Worm (Caenorhabditis elegans) whole organism, young adult: ENCODE results near the gene Y60A3A.24.

Experiments
- B0019.2 ChIP-seq: fragments of 200-800 bp; sonication (Bioruptor generic); conservative IDR thresholded peaks from 2 replicates; pipeline ENCODE4 v1.3.6; 2022; ENCODE audit warnings: missing genetic modification reagents, missing genetic modification characterization, missing compliant biosample characterization
- B0336.3 ChIP-seq: fragments of 200-800 bp; sonication (Bioruptor generic); IDR thresholded peaks from 2 replicates; pipeline ENCODE4 v1.3.6; 2022; ENCODE audit warnings: missing genetic modification characterization, missing compliant biosample characterization
- F10E7.11 ChIP-seq: sonication (generic microtip); optimal IDR thresholded peaks from 2 replicates; lab custom pipeline; 2017; ENCODE audit warnings: mild to moderate bottlenecking, missing genetic modification characterization, moderate library complexity, missing compliant biosample characterization
- F52B5.7 ChIP-seq: sonication (generic microtip); optimal IDR thresholded peaks from 2 replicates; lab custom pipeline; 2016; ENCODE audit warnings: mild to moderate bottlenecking, missing genetic modification characterization, missing compliant biosample characterization
- Y53G8AR.9 ChIP-seq: fragments of 200-800 bp; sonication (Bioruptor generic); conservative IDR thresholded peaks from 2 replicates; pipeline ENCODE4 v1.3.6; 2022; ENCODE audit warnings: missing genetic modification reagents, missing genetic modification characterization, missing compliant biosample characterization
- Y56A3A.18 ChIP-seq: fragments of 200-800 bp; sonication (Bioruptor generic); IDR thresholded peaks from 2 replicates; pipeline ENCODE4 v1.3.6; 2022; ENCODE audit warnings: missing genetic modification reagents, missing genetic modification characterization, missing compliant biosample characterization
- Y67H2A.10 ChIP-seq: fragments of 200-800 bp; sonication (Bioruptor generic); conservative IDR thresholded peaks from 2 replicates; pipeline ENCODE4 v1.3.6; 2022; ENCODE audit warnings: missing genetic modification reagents, missing genetic modification characterization, missing compliant biosample characterization
- akir-1 ChIP-seq: fragments of 200-800 bp; sonication (Bioruptor generic); optimal IDR thresholded peaks from 2 replicates; lab custom pipeline; 2018; ENCODE audit warnings: mild to moderate bottlenecking, missing genetic modification characterization, moderate library complexity, missing compliant biosample characterization
- ama-1 ChIP-seq, 3 experiments: fragments of 150-350 bp in 1 of 3; sonication (generic microtip) in 2 of 3; optimal IDR thresholded peaks; 2 replicates each; lab custom pipeline; 2014 to 2018; ENCODE audit warnings: missing biosample characterization in 2 of 3, missing genetic modification characterization in 2 of 3, missing genetic modification reagents in 2 of 3
- bed-2 ChIP-seq: fragments of 200-800 bp; sonication (Bioruptor generic); IDR thresholded peaks from 2 replicates; pipeline ENCODE4 v1.3.6; 2022; ENCODE audit warnings: missing genetic modification reagents, missing genetic modification characterization, missing compliant biosample characterization
- cebp-1 ChIP-seq, 2 experiments: fragments of 200-800 bp in 1 of 2; sonication (Bioruptor generic) in 1 of 2; sonication (generic microtip) in 1 of 2; IDR thresholded peaks in 1 of 2; optimal IDR thresholded peaks in 1 of 2; 2 replicates each; pipeline versions ENCODE4 v1.3.6 to Lab custom; 2017 to 2022; ENCODE audit warnings: missing compliant biosample characterization in 2 of 2, missing genetic modification characterization in 2 of 2, mild to moderate bottlenecking in 1 of 2, missing genetic modification reagents in 1 of 2, moderate library complexity in 1 of 2
- ceh-27 ChIP-seq: fragments of 200-800 bp; sonication (Bioruptor generic); optimal IDR thresholded peaks from 2 replicates; lab custom pipeline; 2018; ENCODE audit warnings: mild to moderate bottlenecking, missing genetic modification characterization, moderate library complexity, missing compliant biosample characterization
- ceh-79 ChIP-seq: sonication (generic microtip); optimal IDR thresholded peaks from 2 replicates; lab custom pipeline; 2017; ENCODE audit warnings: mild to moderate bottlenecking, missing genetic modification characterization, missing compliant biosample characterization
- dox-1 ChIP-seq: fragments of 200-800 bp; sonication (Bioruptor generic); IDR thresholded peaks from 2 replicates; pipeline ENCODE4 v1.3.6; 2022; ENCODE audit warnings: missing genetic modification reagents, missing genetic modification characterization, missing compliant biosample characterization
- dpl-1 ChIP-seq: fragments of 150-350 bp; optimal IDR thresholded peaks from 2 replicates; lab custom pipeline; 2014; ENCODE audit warnings: missing biosample characterization, missing genetic modification reagents, missing genetic modification characterization
- egrh-3 ChIP-seq: fragments of 200-800 bp; sonication (Bioruptor generic); IDR thresholded peaks from 2 replicates; pipeline ENCODE4 v1.3.6; 2022; ENCODE audit warnings: missing genetic modification reagents, missing genetic modification characterization, missing compliant biosample characterization
- hlh-12 ChIP-seq: sonication (generic microtip); optimal IDR thresholded peaks from 2 replicates; lab custom pipeline; 2016; ENCODE audit warnings: missing genetic modification characterization, missing compliant biosample characterization
- hrde-1 ChIP-seq: sonication (generic microtip); optimal IDR thresholded peaks from 2 replicates; lab custom pipeline; 2016; ENCODE audit warnings: missing genetic modification characterization, mild to moderate bottlenecking, missing compliant biosample characterization, moderate library complexity, missing genotype, missing genetic modification reagents, borderline replicate concordance
- let-607 ChIP-seq, 2 experiments: fragments of 200-800 bp in 1 of 2; sonication (Bioruptor generic) in 1 of 2; sonication (generic microtip) in 1 of 2; optimal IDR thresholded peaks; 2 replicates each; lab custom pipeline; 2016 to 2018; ENCODE audit warnings: mild to moderate bottlenecking in 2 of 2, missing compliant biosample characterization in 2 of 2, missing genetic modification characterization in 2 of 2, moderate library complexity in 2 of 2, missing genotype in 1 of 2
- lin-40 ChIP-seq: sonication (generic microtip); optimal IDR thresholded peaks from 2 replicates; lab custom pipeline; 2016; ENCODE audit warnings: missing genetic modification characterization, mild to moderate bottlenecking, missing compliant biosample characterization, missing genotype, missing genetic modification reagents
- mcd-1 ChIP-seq: fragments of 200-800 bp; sonication (Bioruptor generic); IDR thresholded peaks from 2 replicates; pipeline ENCODE4 v1.3.6; 2022; ENCODE audit warnings: missing genetic modification reagents, missing genetic modification characterization, missing compliant biosample characterization
- nfya-1 ChIP-seq: sonication (generic microtip); optimal IDR thresholded peaks from 2 replicates; lab custom pipeline; 2017; ENCODE audit warnings: antibody characterized with exemption, missing compliant biosample characterization, missing genetic modification characterization, borderline replicate concordance; ENCODE audit not compliant: insufficient read depth
- nhr-80 ChIP-seq: sonication (generic microtip); optimal IDR thresholded peaks from 2 replicates; lab custom pipeline; 2016; ENCODE audit warnings: missing genetic modification characterization, missing compliant biosample characterization
- pbrm-1 ChIP-seq: fragments of 200-800 bp; sonication (Bioruptor generic); IDR thresholded peaks from 2 replicates; pipeline ENCODE4 v1.3.6; 2022; ENCODE audit warnings: missing genetic modification reagents, missing genetic modification characterization, missing compliant biosample characterization
- rpc-1 ChIP-seq, 2 experiments: fragments of 150-350 bp in 1 of 2; sonication (generic microtip) in 1 of 2; optimal IDR thresholded peaks; 2 replicates each; lab custom pipeline; 2014 to 2018; ENCODE audit warnings: missing biosample characterization in 1 of 2, missing genetic modification characterization in 1 of 2, missing genetic modification reagents in 1 of 2, missing genotype in 1 of 2
- sea-2 ChIP-seq: fragments of 200-800 bp; sonication (Bioruptor generic); IDR thresholded peaks from 2 replicates; pipeline ENCODE4 v1.3.6; 2022; ENCODE audit warnings: missing genetic modification characterization, missing compliant biosample characterization
- unc-130 ChIP-seq: sonication (generic microtip); optimal IDR thresholded peaks from 2 replicates; lab custom pipeline; 2016; ENCODE audit warnings: missing genetic modification reagents, missing genetic modification characterization, missing compliant biosample characterization
- zfh-2 ChIP-seq: fragments of 200-800 bp; sonication (Bioruptor generic); conservative IDR thresholded peaks from 2 replicates; pipeline ENCODE4 v1.3.6; 2022; ENCODE audit warnings: missing genetic modification reagents, missing genetic modification characterization, missing compliant biosample characterization
- ztf-22 ChIP-seq: fragments of 200-800 bp; sonication (Bioruptor generic); optimal IDR thresholded peaks from 2 replicates; lab custom pipeline; 2018; ENCODE audit warnings: mild to moderate bottlenecking, missing genetic modification characterization, moderate library complexity, missing compliant biosample characterization
- ztf-25 ChIP-seq: fragments of 200-800 bp; sonication (Bioruptor generic); IDR thresholded peaks from 2 replicates; pipeline ENCODE4 v1.3.6; 2022; ENCODE audit warnings: missing genetic modification reagents, missing genetic modification characterization, missing compliant biosample characterization
- ztf-28 ChIP-seq: fragments of 200-800 bp; sonication (Bioruptor generic); IDR thresholded peaks from 2 replicates; pipeline ENCODE4 v1.3.6; 2022; ENCODE audit warnings: missing genetic modification reagents, missing genetic modification characterization, missing compliant biosample characterization

Gene Y60A3A.24

DNA sequence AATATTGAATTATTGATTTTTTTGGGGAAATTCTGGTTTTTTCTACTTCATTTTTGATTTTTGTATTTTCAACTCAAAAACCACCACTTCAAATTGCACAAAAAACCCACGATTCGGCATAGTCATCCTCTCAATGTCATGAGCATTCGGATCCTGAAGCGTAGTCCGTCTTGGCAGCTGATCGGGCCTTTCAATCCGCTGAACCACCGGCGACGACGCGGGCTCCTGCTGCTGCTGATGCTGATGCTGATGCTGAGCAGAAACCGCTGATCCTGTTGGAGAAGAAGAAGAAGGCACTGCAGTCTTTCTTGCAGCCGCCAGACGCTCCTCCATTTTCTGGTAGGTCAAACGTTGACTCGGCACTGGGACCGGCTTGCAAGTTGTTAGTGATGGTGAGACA is 17.4 kb upstream of the Y60A3A.24 start:
- TF ChIP-seq zfh-2 (GFP tag; lab: Robert Waterston, UW) (peak; percentile 52; the same call in 1 of the 2 replicates), egrh-3 (GFP tag; lab: Robert Waterston, UW) (peak; percentile 51; the same call in 1 of the 2 replicates), ama-1 (optimal IDR thresholded peaks at IDR 0.05; lab: Kevin White, UChicago) (no peak), ama-1 (GFP tag; optimal IDR thresholded peaks at IDR 0.05; lab: Kevin White, UChicago) (no peak)

- no peak for TF ChIP-seq cebp-1 (GFP tag; IDR thresholded peaks at IDR 0.05; lab: Robert Waterston, UW)
- peak; percentile 28 for TF ChIP-seq cebp-1 (tag; optimal IDR thresholded peaks at IDR 0.05; lab: Kevin White, UChicago)
- no peak for TF ChIP-seq ceh-27 (GFP tag; lab: Kevin White, UChicago)
- no peak for TF ChIP-seq hrde-1 (tag; lab: Kevin White, UChicago)
- TF ChIP-seq bed-2 (GFP tag; lab: Robert Waterston, UW): no peak
- 0 out of 2 replicates have a peak, but pooled peaks have one; percentile 35 for TF ChIP-seq Y56A3A.18 (GFP tag; lab: Robert Waterston, UW)
- no peak for TF ChIP-seq lin-40 (tag; lab: Kevin White, UChicago)
- no peak for TF ChIP-seq sea-2 (GFP tag; lab: Robert Waterston, UW)
- no peak for TF ChIP-seq pbrm-1 (GFP tag; lab: Robert Waterston, UW)
- no peak for TF ChIP-seq Y53G8AR.9 (GFP tag; lab: Robert Waterston, UW)
- TF ChIP-seq B0019.2 (GFP tag; lab: Robert Waterston, UW): no peak
- TF ChIP-seq dpl-1 (GFP tag; lab: Kevin White, UChicago): no peak
- no peak for TF ChIP-seq zfh-2 (GFP tag; lab: Robert Waterston, UW)
- no peak for TF ChIP-seq ztf-25 (GFP tag; lab: Robert Waterston, UW)
Observed at ce11 chrV:19998203-19998836, 16.6 kb upstream of the Y60A3A.24 start.

ce11 chrV:19997481-19997880 is 15.8 kb upstream of the Y60A3A.24 start:
- TF ChIP-seq dox-1 (GFP tag; lab: Robert Waterston, UW) (peak; percentile 31; the same call in 1 of the 2 replicates), zfh-2 (GFP tag; lab: Robert Waterston, UW) (peak; percentile 77), let-607 (tag; optimal IDR thresholded peaks at IDR 0.05; lab: Kevin White, UChicago) (no peak), nfya-1 (tag; lab: Kevin White, UChicago) (no peak), egrh-3 (GFP tag; lab: Robert Waterston, UW) (peak; percentile 29; the same call in 1 of the 2 replicates)

DNA sequence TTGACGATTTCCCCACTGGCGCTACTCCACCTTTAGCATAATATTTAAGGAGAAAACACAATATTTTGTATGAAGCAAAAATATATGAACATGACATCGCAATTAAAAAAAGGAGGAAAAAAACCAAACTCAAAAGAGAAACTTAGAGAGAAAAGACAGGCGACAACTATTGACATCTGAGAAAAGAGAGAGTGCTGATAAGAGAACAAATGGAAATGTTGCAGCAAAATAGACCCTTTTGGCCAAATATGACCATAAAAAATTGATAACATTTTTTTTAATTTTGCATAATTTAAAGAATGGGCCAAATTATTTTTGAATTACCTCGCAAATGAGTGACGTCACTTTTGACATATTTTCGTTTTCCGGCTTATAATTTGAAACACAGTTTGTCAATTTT is 13.0 kb upstream of the Y60A3A.24 start:
- TF ChIP-seq F52B5.7 (no peak), cebp-1 (GFP tag; IDR thresholded peaks at IDR 0.05; lab: Robert Waterston, UW) (no peak), cebp-1 (tag; optimal IDR thresholded peaks at IDR 0.05; lab: Kevin White, UChicago) (no peak), nhr-80 (tag; lab: Kevin White, UChicago) (peak; percentile 51), mcd-1 (GFP tag; lab: Robert Waterston, UW) (no peak)

DNA sequence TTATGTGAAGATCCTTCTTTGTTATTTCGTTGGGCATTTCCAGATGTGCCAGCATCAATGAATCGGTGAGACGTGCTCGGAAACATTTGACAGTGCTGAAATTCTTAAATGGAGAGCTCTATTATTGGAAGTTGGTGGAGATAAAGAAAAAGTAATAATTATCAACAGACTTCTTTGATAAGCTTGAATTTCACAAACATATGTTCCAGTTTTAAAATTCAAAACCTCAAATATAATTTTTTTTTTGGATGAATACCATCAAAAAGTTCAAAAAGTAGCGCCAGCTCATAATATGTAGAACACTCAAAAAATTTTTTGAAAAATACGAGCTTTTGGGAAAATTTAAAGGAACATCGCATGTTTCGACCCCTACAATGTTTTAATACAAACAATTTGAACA is 12.4 kb upstream of the Y60A3A.24 start, which contains the start of gene Y60A3A.25:
TSS of gene Y60A3A.25 (minus strand) at position 101 of the 400 bp plus-strand sequence.
- TF ChIP-seq egrh-3 (GFP tag; lab: Robert Waterston, UW): no peak
- no peak for TF ChIP-seq F10E7.11
- no peak for TF ChIP-seq akir-1
- TF ChIP-seq cebp-1 (GFP tag; IDR thresholded peaks at IDR 0.05; lab: Robert Waterston, UW): no peak
- TF ChIP-seq cebp-1 (tag; optimal IDR thresholded peaks at IDR 0.05; lab: Kevin White, UChicago): no peak
- TF ChIP-seq ceh-79 (tag; lab: Kevin White, UChicago): no peak
- TF ChIP-seq B0336.3 (GFP tag; lab: Robert Waterston, UW): no peak
- no peak for TF ChIP-seq Y67H2A.10 (GFP tag; lab: Robert Waterston, UW)
- TF ChIP-seq unc-130 (GFP tag; lab: Kevin White, UChicago): no peak
- TF ChIP-seq ztf-22 (GFP tag; lab: Kevin White, UChicago): no peak
- TF ChIP-seq ztf-28 (GFP tag; lab: Robert Waterston, UW): no peak
- TF ChIP-seq rpc-1 (optimal IDR thresholded peaks at IDR 0.05; lab: Kevin White, UChicago): no peak
- no peak for TF ChIP-seq rpc-1 (tag; optimal IDR thresholded peaks at IDR 0.05; lab: Kevin White, UChicago)
- TF ChIP-seq hlh-12 (tag; lab: Kevin White, UChicago): no peak
